Worm (Caenorhabditis elegans): ENCODE data around the gene hda-6.

hda-6 gene

DNA sequence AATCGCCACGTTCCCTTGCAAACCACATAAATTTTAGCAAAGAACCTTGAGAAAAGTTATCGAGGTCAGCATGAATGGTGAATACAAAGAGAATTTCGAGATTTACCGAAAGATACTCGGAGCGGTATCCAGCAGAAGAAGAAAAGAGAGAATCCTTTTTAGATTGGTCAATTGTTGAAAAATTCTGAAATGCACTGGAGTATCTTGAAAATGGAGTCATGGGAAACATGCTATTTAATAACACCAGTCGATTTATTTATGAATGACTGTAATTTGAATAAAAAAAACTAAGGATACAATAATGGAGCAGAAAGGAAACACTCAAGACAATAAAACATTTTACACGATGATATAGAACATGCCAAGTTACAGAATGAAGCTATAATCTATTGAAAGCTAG is 25.8 kb upstream of the hda-6 start (continued):
- TF ChIP-seq F57A8.1 (GFP tag; optimal IDR thresholded peaks at IDR 0.05) (no peak), attf-6 (GFP tag; IDR thresholded peaks at IDR 0.05) (peak; percentile 84), hrde-1 (tag; optimal IDR thresholded peaks at IDR 0.05; ENCODE audit: borderline replicate concordance) (peak; percentile 67), F33H1.4 (GFP tag; IDR thresholded peaks at IDR 0.05) (peak; percentile 39), F23B12.7 (tag; optimal IDR thresholded peaks at IDR 0.05; ENCODE audit: insufficient read depth) (no peak), lsl-1 (GFP tag; optimal IDR thresholded peaks at IDR 0.05) (peak; percentile 32), nhr-27 (tag; optimal IDR thresholded peaks at IDR 0.05) (no peak), Y95B8A.8 (GFP tag; IDR thresholded peaks at IDR 0.05) (no peak), madf-6 (GFP tag; IDR thresholded peaks at IDR 0.05) (peak; percentile 64; the same call in 1 of the 2 replicates), mcd-1 (GFP tag; IDR thresholded peaks at IDR 0.05) (peak; percentile 45; the same call in 1 of the 2 replicates), Y67H2A.10 (GFP tag; conservative IDR thresholded peaks at IDR 0.05) (no peak), ceh-100 (GFP tag; IDR thresholded peaks at IDR 0.05) (peak; percentile 14; the same call in 1 of the 2 replicates), madf-3 (GFP tag; IDR thresholded peaks at IDR 0.05) (no peak; the same call in 1 of the 2 replicates), K12H6.12 (tag; optimal IDR thresholded peaks at IDR 0.05) (no peak), nfyb-1 (GFP tag; IDR thresholded peaks at IDR 0.05) (no peak), sptf-2 (GFP tag; optimal IDR thresholded peaks at IDR 0.05) (no peak), nfya-2 (GFP tag; IDR thresholded peaks at IDR 0.05) (no peak), dpff-1 (tag; optimal IDR thresholded peaks at IDR 0.05) (no peak), lin-35 (GFP tag; optimal IDR thresholded peaks at IDR 0.05) (no peak), T07F8.4 (tag; optimal IDR thresholded peaks at IDR 0.05) (no peak), ceh-58 (GFP tag; IDR thresholded peaks at IDR 0.05) (0 out of 2 replicates have a peak, but pooled peaks have one; percentile 51), F55B11.4 (tag; optimal IDR thresholded peaks at IDR 0.05; ENCODE audit: borderline replicate concordance, insufficient read depth) (no peak), atf-7 (tag; optimal IDR thresholded peaks at IDR 0.05) (no peak), tbx-9 (tag; optimal IDR thresholded peaks at IDR 0.05; ENCODE audit: borderline replicate concordance) (no peak), chd-7 (tag; optimal IDR thresholded peaks at IDR 0.05) (peak; percentile 15), xnd-1 (tag; optimal IDR thresholded peaks at IDR 0.05) (peak; percentile 19), somi-1 (GFP tag; optimal IDR thresholded peaks at IDR 0.05) (no peak), lsy-27 (tag; optimal IDR thresholded peaks at IDR 0.05; ENCODE audit: borderline replicate concordance, insufficient read depth) (no peak), F22D6.2 (tag; optimal IDR thresholded peaks at IDR 0.05) (no peak), snpc-3.4 (tag; optimal IDR thresholded peaks at IDR 0.05) (peak; percentile 28)

ce11 chrIV:5388477-5389065 is 24.5 kb upstream of the hda-6 start, which contains the start of gene elo-6:
elo-6 (minus strand) TSS chrIV:5388559.
- TF ChIP-seq snpc-4 (GFP tag; optimal IDR thresholded peaks at IDR 0.05) (no peak), snpc-4 (tag; optimal IDR thresholded peaks at IDR 0.05) (peak in 1 of 4 experiments; percentile 23), ztf-18 (tag; optimal IDR thresholded peaks at IDR 0.05) (peak; percentile 47), attf-5 (GFP tag; optimal IDR thresholded peaks at IDR 0.05) (peak; percentile 31), nhr-80 (tag; optimal IDR thresholded peaks at IDR 0.05) (peak; percentile 89), cebp-1 (GFP tag; IDR thresholded peaks at IDR 0.05) (no peak), cebp-1 (tag; optimal IDR thresholded peaks at IDR 0.05) (peak; percentile 52), atf-7 (tag; optimal IDR thresholded peaks at IDR 0.05) (peak; percentile 55), madf-10 (tag; optimal IDR thresholded peaks at IDR 0.05) (peak; percentile 2), F57A8.1 (GFP tag; optimal IDR thresholded peaks at IDR 0.05) (no peak), F37B4.10 (GFP tag; IDR thresholded peaks at IDR 0.05) (no peak), dox-1 (GFP tag; IDR thresholded peaks at IDR 0.05) (0 out of 2 replicates have a peak, but pooled peaks have one; percentile 34)

Data from whole organism, young adult.